Fruit fly (Drosophila melanogaster) whole organism, embryonic: Measurements from ENCODE around the gene Ilp5.

Source experiments
- ATbp ChIP-seq: fragments of 200-800 bp; sonication (Bioruptor generic); optimal IDR thresholded peaks from 2 replicates; lab custom pipeline; 2017; ENCODE audit warnings: missing biosample characterization, mild to moderate bottlenecking, missing genetic modification characterization, missing genetic modification reagents
- B-H1 ChIP-seq: fragments of 200-800 bp; sonication (Bioruptor generic); IDR thresholded peaks from 3 replicates; pipeline ENCODE4 v1.3.6; 2022; ENCODE audit warnings: missing biosample characterization, missing genetic modification characterization
- C15 ChIP-seq: fragments of 200-800 bp; sonication (Bioruptor generic); IDR thresholded peaks from 3 replicates; pipeline ENCODE4 v1.3.6; 2022; ENCODE audit warnings: missing biosample characterization, missing genetic modification characterization
- CG10209 ChIP-seq: fragments of 200-800 bp; sonication (Bioruptor generic); optimal IDR thresholded peaks from 3 replicates; lab custom pipeline; 2017; ENCODE audit warnings: missing biosample characterization, mild to moderate bottlenecking, missing genetic modification characterization, missing genetic modification reagents
- CG10321 ChIP-seq: fragments of 200-800 bp; sonication (Bioruptor generic); IDR thresholded peaks from 2 replicates; pipeline ENCODE4 v1.3.6; 2022; ENCODE audit warnings: missing biosample characterization, missing genetic modification characterization
- CG10462 ChIP-seq: fragments of 200-800 bp; sonication (Bioruptor generic); optimal IDR thresholded peaks from 2 replicates; lab custom pipeline; 2016; ENCODE audit warnings: missing biosample characterization, missing genetic modification characterization
- CG12104 ChIP-seq: fragments of 200-800 bp; sonication (Bioruptor generic); optimal IDR thresholded peaks from 3 replicates; lab custom pipeline; 2016; ENCODE audit warnings: missing biosample characterization, missing genetic modification characterization
- CG1603 ChIP-seq: fragments of 200-800 bp; sonication (Bioruptor generic); optimal IDR thresholded peaks from 2 replicates; lab custom pipeline; 2019; ENCODE audit warnings: missing biosample characterization, mild to moderate bottlenecking, missing genetic modification characterization, moderate library complexity
- CG2199 ChIP-seq: fragments of 200-800 bp; sonication (Bioruptor generic); IDR thresholded peaks from 3 replicates; pipeline ENCODE4 v1.3.6; 2022; ENCODE audit warnings: missing biosample characterization, missing genetic modification characterization
- CG2875 ChIP-seq: fragments of 200-800 bp; sonication (Bioruptor generic); optimal IDR thresholded peaks from 2 replicates; lab custom pipeline; 2017; ENCODE audit warnings: missing biosample characterization, mild to moderate bottlenecking, missing genetic modification characterization, missing genetic modification reagents
- CG2889 ChIP-seq: fragments of 200-800 bp; sonication (Bioruptor generic); IDR thresholded peaks from 3 replicates; pipeline ENCODE4 v1.3.6; 2022; ENCODE audit warnings: missing biosample characterization, missing genetic modification characterization
- CG34224 ChIP-seq: fragments of 200-800 bp; sonication (Bioruptor generic); IDR thresholded peaks from 3 replicates; pipeline ENCODE4 v1.3.6; 2022; ENCODE audit warnings: missing biosample characterization, missing genetic modification characterization; ENCODE audit not compliant: partially characterized antibody
- CG43689 ChIP-seq: fragments of 200-800 bp; sonication (Bioruptor generic); IDR thresholded peaks from 2 replicates; pipeline ENCODE4 v1.3.6; 2022; ENCODE audit warnings: missing biosample characterization, missing genetic modification characterization
- CG4820 ChIP-seq: fragments of 200-800 bp; sonication (Bioruptor generic); optimal IDR thresholded peaks from 3 replicates; lab custom pipeline; 2016; ENCODE audit warnings: missing biosample characterization, missing genetic modification characterization
- CG7556 ChIP-seq: fragments of 200-800 bp; sonication (Bioruptor generic); optimal IDR thresholded peaks from 2 replicates; lab custom pipeline; 2017; ENCODE audit warnings: missing biosample characterization, mild to moderate bottlenecking, missing genetic modification characterization
- CG7963 ChIP-seq: fragments of 200-800 bp; sonication (Bioruptor generic); IDR thresholded peaks from 3 replicates; pipeline ENCODE4 v1.3.6; 2022; ENCODE audit warnings: missing biosample characterization, missing genetic modification characterization; ENCODE audit not compliant: partially characterized antibody
- CG9215 ChIP-seq: fragments of 200-800 bp; sonication (Bioruptor generic); IDR thresholded peaks from 2 replicates; pipeline ENCODE4 v1.3.6; 2022; ENCODE audit warnings: missing biosample characterization, missing genetic modification characterization
- Camta ChIP-seq: fragments of 200-800 bp; sonication (Bioruptor generic); optimal IDR thresholded peaks from 2 replicates; lab custom pipeline; 2016; ENCODE audit warnings: missing biosample characterization, missing genetic modification characterization
- Dll ChIP-seq: fragments of 200-800 bp; sonication (Bioruptor generic); IDR thresholded peaks from 4 replicates; pipeline ENCODE4 v1.3.6; 2022; ENCODE audit warnings: missing biosample characterization, missing genetic modification characterization; ENCODE audit not compliant: partially characterized antibody
- Hmx ChIP-seq: fragments of 200-800 bp; sonication (Bioruptor generic); optimal IDR thresholded peaks from 2 replicates; lab custom pipeline; 2016; ENCODE audit warnings: missing biosample characterization, missing genetic modification characterization
- Nf-YA ChIP-seq: fragments of 200-800 bp; sonication (Bioruptor generic); IDR thresholded peaks from 2 replicates; pipeline ENCODE4 v1.3.6; 2022; ENCODE audit warnings: missing biosample characterization, missing genetic modification characterization
- Nf-YB ChIP-seq: fragments of 200-800 bp; sonication (Bioruptor generic); optimal IDR thresholded peaks from 3 replicates; lab custom pipeline; 2019; ENCODE audit warnings: missing biosample characterization, mild to moderate bottlenecking, missing genetic modification characterization, moderate library complexity
- PHDP ChIP-seq: fragments of 200-800 bp; sonication (Bioruptor generic); optimal IDR thresholded peaks from 3 replicates; lab custom pipeline; 2018; ENCODE audit warnings: missing biosample characterization, mild to moderate bottlenecking, missing genetic modification characterization, moderate library complexity
- Rfx ChIP-seq: fragments of 200-800 bp; sonication (Bioruptor generic); IDR thresholded peaks from 2 replicates; pipeline ENCODE4 v1.3.6; 2022; ENCODE audit warnings: missing biosample characterization, missing genetic modification characterization
- Scr ChIP-seq: fragments of 200-800 bp; sonication (Bioruptor generic); IDR thresholded peaks from 2 replicates; pipeline ENCODE4 v1.3.6; 2022; ENCODE audit warnings: missing biosample characterization, missing genetic modification characterization; ENCODE audit not compliant: partially characterized antibody
- Sin3A ChIP-seq: fragments of >200 bp; optimal IDR thresholded peaks from 2 replicates; lab custom pipeline; 2018
- Ssrp ChIP-seq: fragments of 200-800 bp; sonication (Bioruptor generic); optimal IDR thresholded peaks from 2 replicates; lab custom pipeline; 2018; ENCODE audit warnings: missing biosample characterization, mild to moderate bottlenecking, missing genetic modification characterization, moderate library complexity
- ap ChIP-seq: fragments of 200-800 bp; sonication (Bioruptor generic); IDR thresholded peaks from 2 replicates; pipeline ENCODE4 v1.3.6; 2022; ENCODE audit warnings: missing biosample characterization, missing genetic modification characterization
- ato ChIP-seq: fragments of 200-800 bp; sonication (Bioruptor generic); IDR thresholded peaks from 2 replicates; pipeline ENCODE4 v1.3.6; 2022; ENCODE audit warnings: missing biosample characterization, missing genetic modification characterization; ENCODE audit not compliant: partially characterized antibody
- bcd ChIP-seq: fragments of 200-800 bp; sonication (Bioruptor generic); optimal IDR thresholded peaks from 2 replicates; lab custom pipeline; 2017; ENCODE audit warnings: missing biosample characterization, mild to moderate bottlenecking, missing genetic modification characterization
- caup ChIP-seq: fragments of 200-800 bp; sonication (Bioruptor generic); optimal IDR thresholded peaks from 3 replicates; lab custom pipeline; 2017; ENCODE audit warnings: missing biosample characterization, mild to moderate bottlenecking, missing genetic modification characterization, moderate library complexity; ENCODE audit not compliant: severe bottlenecking
- chn ChIP-seq: fragments of 200-800 bp; sonication (Bioruptor generic); optimal IDR thresholded peaks from 2 replicates; lab custom pipeline; 2016; ENCODE audit warnings: missing biosample characterization, missing genetic modification characterization
- dan ChIP-seq: fragments of 200-800 bp; sonication (Bioruptor generic); IDR thresholded peaks from 2 replicates; pipeline ENCODE4 v1.3.6; 2022; ENCODE audit warnings: missing biosample characterization, missing genetic modification characterization
- dmrt11E ChIP-seq: fragments of 200-800 bp; sonication (Bioruptor generic); optimal IDR thresholded peaks from 3 replicates; lab custom pipeline; 2018; ENCODE audit warnings: missing biosample characterization, mild to moderate bottlenecking, missing genetic modification characterization, moderate library complexity
- fd96Cb ChIP-seq: fragments of 200-800 bp; sonication (Bioruptor generic); optimal IDR thresholded peaks from 2 replicates; lab custom pipeline; 2018; ENCODE audit warnings: missing biosample characterization, mild to moderate bottlenecking, missing genetic modification characterization, moderate library complexity
- fu2 ChIP-seq: fragments of 200-800 bp; sonication (Bioruptor generic); optimal IDR thresholded peaks from 2 replicates; lab custom pipeline; 2016; ENCODE audit warnings: missing biosample characterization, missing genetic modification characterization
- gsb ChIP-seq: fragments of 200-800 bp; sonication (Bioruptor generic); IDR thresholded peaks from 2 replicates; pipeline ENCODE4 v1.3.6; 2022; ENCODE audit warnings: missing biosample characterization, missing genetic modification characterization
- ind ChIP-seq: fragments of 200-800 bp; sonication (Bioruptor generic); optimal IDR thresholded peaks from 3 replicates; lab custom pipeline; 2016; ENCODE audit warnings: missing biosample characterization, missing genetic modification characterization
- klu ChIP-seq: fragments of 200-800 bp; sonication (Bioruptor generic); IDR thresholded peaks from 2 replicates; pipeline ENCODE4 v1.3.6; 2022; ENCODE audit warnings: missing biosample characterization, missing genetic modification characterization
- lmd ChIP-seq: fragments of 200-800 bp; sonication (Bioruptor generic); IDR thresholded peaks from 2 replicates; pipeline ENCODE4 v1.3.6; 2022; ENCODE audit warnings: missing biosample characterization, missing genetic modification characterization
- mld ChIP-seq: fragments of 200-800 bp; sonication (Bioruptor generic); IDR thresholded peaks from 3 replicates; pipeline ENCODE4 v1.3.6; 2022; ENCODE audit warnings: missing biosample characterization, missing genetic modification characterization; ENCODE audit not compliant: partially characterized antibody
- nerfin-2 ChIP-seq: fragments of 200-800 bp; sonication (Bioruptor generic); IDR thresholded peaks from 2 replicates; pipeline ENCODE4 v1.3.6; 2022; ENCODE audit warnings: missing biosample characterization, missing genetic modification characterization; ENCODE audit not compliant: partially characterized antibody
- peb ChIP-seq: fragments of 200-800 bp; sonication (Bioruptor generic); IDR thresholded peaks from 2 replicates; pipeline ENCODE4 v1.3.6; 2022; ENCODE audit warnings: missing biosample characterization, missing genetic modification characterization
- ro ChIP-seq: fragments of 200-800 bp; sonication (Bioruptor generic); IDR thresholded peaks from 2 replicates; pipeline ENCODE4 v1.3.6; 2022; ENCODE audit warnings: missing biosample characterization, missing genetic modification characterization
- run ChIP-seq: fragments of 200-800 bp; sonication (Bioruptor generic); optimal IDR thresholded peaks from 3 replicates; lab custom pipeline; 2018; ENCODE audit warnings: missing biosample characterization, mild to moderate bottlenecking, missing genetic modification characterization
- seq ChIP-seq: fragments of 200-800 bp; sonication (Bioruptor generic); IDR thresholded peaks from 2 replicates; pipeline ENCODE4 v1.3.6; 2022; ENCODE audit warnings: missing biosample characterization, missing genetic modification characterization
- sug ChIP-seq: fragments of 200-800 bp; optimal IDR thresholded peaks from 2 replicates; lab custom pipeline; 2019; ENCODE audit warnings: missing biosample characterization, mild to moderate bottlenecking, missing genetic modification characterization, moderate library complexity
- vfl ChIP-seq: fragments of 200-800 bp; sonication (Bioruptor generic); optimal IDR thresholded peaks from 2 replicates; lab custom pipeline; 2016; ENCODE audit warnings: missing biosample characterization, missing genetic modification characterization
- vvl ChIP-seq: fragments of 200-800 bp; sonication (Bioruptor generic); IDR thresholded peaks from 2 replicates; pipeline ENCODE4 v1.3.6; 2022; ENCODE audit warnings: missing biosample characterization, missing genetic modification characterization
- zen ChIP-seq: fragments of 200-800 bp; sonication (Bioruptor generic); optimal IDR thresholded peaks from 3 replicates; lab custom pipeline; 2018; ENCODE audit warnings: missing biosample characterization, mild to moderate bottlenecking, missing genetic modification characterization, moderate library complexity

Ilp5 gene

DNA sequence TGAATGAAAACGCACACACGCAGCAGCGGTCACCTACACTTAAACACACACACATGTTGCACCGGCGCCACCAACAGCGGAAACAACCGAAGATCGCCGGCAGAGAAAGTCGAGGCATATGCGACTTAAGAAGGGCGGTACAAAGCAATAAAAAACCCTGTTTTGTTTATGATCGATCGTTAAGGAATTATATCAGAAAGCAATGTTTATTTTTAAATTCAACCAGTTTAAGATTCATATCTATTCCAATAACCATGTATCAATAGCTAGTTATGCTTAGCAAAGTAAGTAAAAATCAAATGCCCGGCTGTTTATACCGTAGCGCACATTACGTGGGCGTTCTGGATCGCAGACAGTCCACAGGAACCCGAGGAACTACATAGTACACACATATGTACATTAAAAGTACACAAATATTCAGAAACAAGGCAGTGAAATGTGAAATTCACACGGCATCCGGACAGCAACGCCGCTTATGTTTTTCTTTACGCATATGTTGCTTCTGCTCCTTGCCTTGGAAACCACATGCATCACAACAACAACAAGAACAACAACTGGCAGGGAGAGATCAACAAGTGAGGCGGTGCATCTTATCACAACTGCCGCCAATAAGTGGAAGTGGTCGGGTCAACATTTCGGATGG, 32.2 kb upstream of the Ilp5 start (continued):
- TF ChIP-seq Rfx (GFP tag; lab: Robert Waterston, UW) = peak; percentile 93
- peak; percentile 98 for TF ChIP-seq ATbp (GFP tag; lab: Kevin White, UChicago)
- TF ChIP-seq lmd = peak; percentile 97
- TF ChIP-seq vfl = peak; percentile 89
- peak; percentile 96 for TF ChIP-seq Camta (GFP tag; lab: Kevin White, UChicago)
- peak; percentile 99 for TF ChIP-seq dmrt11E (tag; lab: Kevin White, UChicago)
- peak; percentile 96 for TF ChIP-seq Ssrp (tag; lab: Kevin White, UChicago)
- TF ChIP-seq CG10462 (GFP tag; lab: Kevin White, UChicago) = peak; percentile 96
- TF ChIP-seq CG12104 (GFP tag; lab: Kevin White, UChicago) = peak; percentile 95
- peak; percentile 98 for TF ChIP-seq chn
- TF ChIP-seq Nf-YB = peak; percentile 85
- TF ChIP-seq B-H1 (GFP tag; lab: Robert Waterston, UW) = peak; percentile 93
- TF ChIP-seq zen (tag; lab: Kevin White, UChicago) = peak; percentile 99
- TF ChIP-seq CG1603 (tag; lab: Kevin White, UChicago) = peak; percentile 98
- peak; percentile 86; the same call in 2 of the 3 replicates for TF ChIP-seq C15 (GFP tag; lab: Robert Waterston, UW)
- TF ChIP-seq PHDP (tag; lab: Kevin White, UChicago) = peak; percentile 93
- peak; percentile 96 for TF ChIP-seq CG10209 (GFP tag; lab: Kevin White, UChicago)
- peak; percentile 99 for TF ChIP-seq vvl (GFP tag; lab: Robert Waterston, UW)
- peak; percentile 89 for TF ChIP-seq run
- TF ChIP-seq mld (GFP tag; lab: Robert Waterston, UW) = no peak
- peak; percentile 94 for TF ChIP-seq CG7556 (GFP tag; lab: Kevin White, UChicago)
- TF ChIP-seq Dll (GFP tag; lab: Robert Waterston, UW) = no peak
- TF ChIP-seq ind = peak; percentile 98
- TF ChIP-seq bcd = peak; percentile 96
- peak; percentile 90 for TF ChIP-seq fu2
- no peak for TF ChIP-seq Scr (GFP tag; lab: Robert Waterston, UW)
- TF ChIP-seq ato (GFP tag; lab: Robert Waterston, UW) = no peak
- peak; percentile 93 for TF ChIP-seq Nf-YA (GFP tag; lab: Robert Waterston, UW)
- TF ChIP-seq ro (GFP tag; lab: Robert Waterston, UW) = peak; percentile 88
- TF ChIP-seq Sin3A (lab: Kevin White, UChicago) = no peak
- peak; percentile 96 for TF ChIP-seq ap (GFP tag; lab: Robert Waterston, UW)
- peak; percentile 90 for TF ChIP-seq klu (GFP tag; lab: Robert Waterston, UW)
- TF ChIP-seq CG4820 (GFP tag; lab: Kevin White, UChicago) = peak; percentile 98
- TF ChIP-seq seq (GFP tag; lab: Robert Waterston, UW) = peak; percentile 95
- TF ChIP-seq CG7963 (GFP tag; lab: Robert Waterston, UW) = no peak
- peak; percentile 88 for TF ChIP-seq gsb (GFP tag; lab: Robert Waterston, UW)
- TF ChIP-seq CG9215 = peak; percentile 88
- TF ChIP-seq nerfin-2 (GFP tag; lab: Robert Waterston, UW) = no peak
- peak; percentile 75 for TF ChIP-seq CG10321 (GFP tag; lab: Robert Waterston, UW)
- TF ChIP-seq CG2199 = peak; percentile 99
- peak; percentile 99 for TF ChIP-seq dan (GFP tag; lab: Robert Waterston, UW)
- TF ChIP-seq Hmx (GFP tag; lab: Kevin White, UChicago) = peak; percentile 81
- peak; percentile 81 for TF ChIP-seq sug
- peak; percentile 91 for TF ChIP-seq CG2889 (GFP tag; lab: Robert Waterston, UW)
- peak; percentile 97 for TF ChIP-seq CG2875 (GFP tag; lab: Kevin White, UChicago)
- peak; percentile 92 for TF ChIP-seq CG43689
- peak; percentile 97 for TF ChIP-seq peb
- peak; percentile 92 for TF ChIP-seq caup
- peak; percentile 99 for TF ChIP-seq fd96Cb (tag; lab: Kevin White, UChicago)
- TF ChIP-seq CG34224 (GFP tag; lab: Robert Waterston, UW) = no peak
